Fruit fly (Drosophila melanogaster): Measurements from ENCODE around the gene Pli.
A peak's percentile ranks its signal among the peaks of the same experiment; 100 is the strongest.

The Pli gene

DNA sequence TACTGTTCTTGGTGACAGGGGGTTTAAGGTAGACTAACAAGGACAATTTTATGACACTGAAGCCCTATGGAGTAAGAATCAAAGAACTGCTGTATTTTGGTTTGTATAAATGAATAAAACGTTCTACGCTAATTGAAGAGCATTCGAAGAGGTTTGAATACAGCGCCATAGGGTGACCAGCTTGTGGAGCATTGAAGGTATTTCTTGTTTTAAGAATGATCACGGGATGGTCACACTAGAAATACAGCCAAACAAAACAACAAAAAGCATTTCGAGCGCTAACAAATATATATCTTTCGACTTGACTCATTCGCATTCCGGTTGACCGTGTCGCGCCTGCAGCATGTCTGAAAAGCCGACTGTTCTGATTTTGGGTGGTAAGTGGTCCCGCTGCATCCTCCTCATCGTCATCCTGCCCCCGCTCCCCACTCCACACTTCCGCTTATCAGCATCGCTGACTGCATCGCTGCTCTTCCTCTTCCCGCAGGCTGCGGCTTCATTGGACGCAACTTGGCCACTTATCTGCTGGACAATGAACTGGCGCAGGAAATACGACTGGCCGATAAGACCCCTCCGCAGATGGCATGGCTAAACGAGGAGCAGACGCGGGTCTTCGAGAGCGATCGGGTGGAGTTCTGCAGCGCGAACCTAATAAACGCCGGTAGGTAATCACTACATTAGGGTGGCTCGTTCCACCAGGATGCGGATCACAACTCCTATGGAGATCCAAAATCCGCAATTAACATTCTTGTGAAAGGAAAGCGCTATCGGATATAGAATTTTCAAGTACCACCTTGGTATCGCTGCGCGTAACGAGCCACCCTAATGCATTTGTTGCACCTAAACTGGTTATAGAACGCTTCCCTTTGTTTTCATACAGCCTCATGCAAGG is 44.1 kb upstream of the Pli start, which contains the start of gene CG5854 (continued):
- peak; percentile 66; the same call in 1 of the 2 replicates for TF ChIP-seq CG14014 (GFP tag; IDR thresholded peaks at IDR 0.05)
- peak; percentile 67 for TF ChIP-seq sob (GFP tag; IDR thresholded peaks at IDR 0.05)
- TF ChIP-seq Antp (GFP tag; optimal IDR thresholded peaks at IDR 0.05): peak; percentile 74
- peak; percentile 92 for TF ChIP-seq CG1603 (tag; optimal IDR thresholded peaks at IDR 0.05)
- TF ChIP-seq pros (GFP tag; optimal IDR thresholded peaks at IDR 0.05): no peak
- TF ChIP-seq CG1233 (GFP tag; optimal IDR thresholded peaks at IDR 0.05): peak; percentile 66
- no peak for TF ChIP-seq CG2129 (GFP tag; IDR thresholded peaks at IDR 0.05; ENCODE audit: partially characterized antibody)
- no peak for TF ChIP-seq Trl (optimal IDR thresholded peaks at IDR 0.05)
- peak; percentile 76 for TF ChIP-seq Trl (GFP tag; optimal IDR thresholded peaks at IDR 0.05)
- no peak for TF ChIP-seq CG1832 (GFP tag; optimal IDR thresholded peaks at IDR 0.05)
- peak; percentile 95 for TF ChIP-seq Dp (GFP tag; optimal IDR thresholded peaks at IDR 0.05)
- 0 out of 2 replicates have a peak, but pooled peaks have one; percentile 43 for TF ChIP-seq CG11696 (GFP tag; IDR thresholded peaks at IDR 0.05)
- TF ChIP-seq Dek (tag; optimal IDR thresholded peaks at IDR 0.05): peak; percentile 22
- TF ChIP-seq Hr51 (GFP tag; optimal IDR thresholded peaks at IDR 0.05): peak; percentile 57 to 78
- TF ChIP-seq gt (GFP tag; IDR thresholded peaks at IDR 0.05): peak; percentile 41; the same call in 1 of the 2 replicates
- TF ChIP-seq Hr3 (GFP tag; optimal IDR thresholded peaks at IDR 0.05): peak; percentile 47
- peak; percentile 69 for TF ChIP-seq CG12659 (GFP tag; optimal IDR thresholded peaks at IDR 0.05)
- peak; percentile 38; the same call in 1 of the 3 replicates for TF ChIP-seq CG16813 (GFP tag; IDR thresholded peaks at IDR 0.05; ENCODE audit: partially characterized antibody)
- TF ChIP-seq cas (GFP tag; IDR thresholded peaks at IDR 0.05): no peak
- no peak for TF ChIP-seq ato (GFP tag; IDR thresholded peaks at IDR 0.05; ENCODE audit: partially characterized antibody)
- TF ChIP-seq CG15269 (tag; optimal IDR thresholded peaks at IDR 0.05): peak; percentile 77
- peak; percentile 24 for TF ChIP-seq Hey (tag; optimal IDR thresholded peaks at IDR 0.05)
- TF ChIP-seq cato (GFP tag; optimal IDR thresholded peaks at IDR 0.05; ENCODE audit: borderline replicate concordance): peak; percentile 62
- peak; percentile 88 for TF ChIP-seq sd (tag; optimal IDR thresholded peaks at IDR 0.05)
- TF ChIP-seq Ets97D (GFP tag; optimal IDR thresholded peaks at IDR 0.05): peak; percentile 60
- TF ChIP-seq Asciz (GFP tag; optimal IDR thresholded peaks at IDR 0.05): peak; percentile 79
- TF ChIP-seq rib (GFP tag; IDR thresholded peaks at IDR 0.05): no peak
- TF ChIP-seq lbe (GFP tag; optimal IDR thresholded peaks at IDR 0.05): peak; percentile 92
- peak; percentile 18 for TF ChIP-seq Deaf1 (tag; optimal IDR thresholded peaks at IDR 0.05)
- TF ChIP-seq CG31365 (tag; optimal IDR thresholded peaks at IDR 0.05): peak; percentile 43
- TF ChIP-seq CG7745 (tag; optimal IDR thresholded peaks at IDR 0.05): no peak
- peak; percentile 53 for TF ChIP-seq fd64A (GFP tag; optimal IDR thresholded peaks at IDR 0.05)
- TF ChIP-seq chinmo (GFP tag; IDR thresholded peaks at IDR 0.05; ENCODE audit: partially characterized antibody): peak; percentile 83; the same call in 1 of the 4 replicates
- peak; percentile 56; the same call in 1 of the 2 replicates for TF ChIP-seq CG11247 (GFP tag; IDR thresholded peaks at IDR 0.05)
- TF ChIP-seq Optix (GFP tag; IDR thresholded peaks at IDR 0.05): peak; percentile 67; the same call in 2 of the 3 replicates
- TF ChIP-seq CTCF (GFP tag; optimal IDR thresholded peaks at IDR 0.05): no peak
- TF ChIP-seq HLHmδ (GFP tag; optimal IDR thresholded peaks at IDR 0.05): no peak
- peak; percentile 86 for TF ChIP-seq Sox102F (GFP tag; optimal IDR thresholded peaks at IDR 0.05)
- peak; percentile 67 for TF ChIP-seq onecut (GFP tag; IDR thresholded peaks at IDR 0.05)
- TF ChIP-seq CG18011 (GFP tag; optimal IDR thresholded peaks at IDR 0.05): peak; percentile 39
- no peak for TF ChIP-seq prd (optimal IDR thresholded peaks at IDR 0.05)
- peak; percentile 74 for TF ChIP-seq prd (GFP tag; IDR thresholded peaks at IDR 0.05)
- peak; percentile 88 for TF ChIP-seq vvl (GFP tag; IDR thresholded peaks at IDR 0.05)
- TF ChIP-seq Lhr (GFP tag; optimal IDR thresholded peaks at IDR 0.05): peak; percentile 55
- peak; percentile 52 for TF ChIP-seq CoRest (tag; optimal IDR thresholded peaks at IDR 0.05)
- peak; percentile 62 for TF ChIP-seq CG10147 (GFP tag; optimal IDR thresholded peaks at IDR 0.05)
- peak; percentile 16 for TF ChIP-seq ab (GFP tag; optimal IDR thresholded peaks at IDR 0.05)
- TF ChIP-seq z (GFP tag; IDR thresholded peaks at IDR 0.05): 0 out of 3 replicates have a peak, but pooled peaks have one; percentile 42

All from whole organism, embryonic.